Worm (Caenorhabditis elegans) whole organism, L4 larva: ENCODE data around the gene hsp-12.2.

ENCODE experiments used
- Y5F2A.4 ChIP-seq: fragments of 200-800 bp; sonication (Bioruptor generic); optimal IDR thresholded peaks from 2 replicates; lab custom pipeline; 2018; ENCODE audit warnings: mild to moderate bottlenecking, missing genetic modification characterization, missing compliant biosample characterization
- Y75B8A.6 ChIP-seq: fragments of 200-800 bp; sonication (Bioruptor generic); IDR thresholded peaks from 2 replicates; pipeline ENCODE4 v1.3.6; 2022; ENCODE audit warnings: missing genetic modification reagents, missing genetic modification characterization, missing compliant biosample characterization
- fkh-10 ChIP-seq: fragments of 150-350 bp; optimal IDR thresholded peaks from 2 replicates; lab custom pipeline; 2014; ENCODE audit warnings: missing biosample characterization, missing genetic modification reagents, missing genetic modification characterization
- nhr-6 ChIP-seq: fragments of 150-350 bp; optimal IDR thresholded peaks from 2 replicates; lab custom pipeline; 2014; ENCODE audit warnings: missing biosample characterization, missing genetic modification characterization
- nhr-77 ChIP-seq: fragments of 150-350 bp; optimal IDR thresholded peaks from 2 replicates; lab custom pipeline; 2014; ENCODE audit warnings: missing biosample characterization, missing genetic modification characterization
- unc-39 ChIP-seq: sonication (generic microtip); optimal IDR thresholded peaks from 2 replicates; lab custom pipeline; 2017; ENCODE audit warnings: missing biosample characterization, missing genetic modification characterization
- ztf-7 ChIP-seq: fragments of 150-350 bp; optimal IDR thresholded peaks from 2 replicates; lab custom pipeline; 2014; ENCODE audit warnings: missing biosample characterization, missing genetic modification characterization

- TF ChIP-seq nhr-6 (tag; lab: Kevin White, UChicago) (peak; percentile 77), fkh-10 (no peak), ztf-7 (tag; lab: Kevin White, UChicago) (peak; percentile 24), nhr-77 (peak; percentile 38), Y5F2A.4 (GFP tag; lab: Kevin White, UChicago) (no peak), unc-39 (tag; lab: Kevin White, UChicago) (no peak), Y75B8A.6 (GFP tag; lab: Robert Waterston, UW) (no peak)
These were observed 7.5 kb upstream of the hsp-12.2 start, which contains the start of the genes rpl-21 and C14B9.10 for ce11 chrIII:8130177-8130902.
